Fruit fly (Drosophila melanogaster) whole organism, embryonic: ENCODE results near the gene ssp3.

Experiments used
- Atf-2 ChIP-seq: fragments of 200-800 bp; sonication (Bioruptor generic); optimal IDR thresholded peaks from 2 replicates; lab custom pipeline; 2016; ENCODE audit warnings: missing biosample characterization, missing genetic modification characterization
- B-H1 ChIP-seq: fragments of 200-800 bp; sonication (Bioruptor generic); IDR thresholded peaks from 3 replicates; pipeline ENCODE4 v1.3.6; 2022; ENCODE audit warnings: missing biosample characterization, missing genetic modification characterization
- CG11085 ChIP-seq: fragments of 200-800 bp; sonication (Bioruptor generic); IDR thresholded peaks from 2 replicates; pipeline ENCODE4 v1.3.6; 2022; ENCODE audit warnings: missing biosample characterization, missing genetic modification characterization
- CG11456 ChIP-seq: fragments of 200-800 bp; sonication (Bioruptor generic); IDR thresholded peaks from 3 replicates; pipeline ENCODE4 v1.3.6; 2022; ENCODE audit warnings: missing biosample characterization, missing genetic modification characterization
- CG12219 ChIP-seq: fragments of 200-800 bp; sonication (Bioruptor generic); optimal IDR thresholded peaks from 3 replicates; lab custom pipeline; 2018; ENCODE audit warnings: missing biosample characterization, mild to moderate bottlenecking, missing genetic modification characterization
- CG13287 ChIP-seq: fragments of 200-800 bp; sonication (Bioruptor generic); IDR thresholded peaks from 2 replicates; pipeline ENCODE4 v1.3.6; 2022; ENCODE audit warnings: missing biosample characterization, missing genetic modification characterization; ENCODE audit not compliant: partially characterized antibody
- CG13296 ChIP-seq: fragments of 200-800 bp; sonication (Bioruptor generic); optimal IDR thresholded peaks from 3 replicates; lab custom pipeline; 2018; ENCODE audit warnings: missing biosample characterization, mild to moderate bottlenecking, missing genetic modification characterization
- CG13424 ChIP-seq: fragments of 200-800 bp; sonication (Bioruptor generic); optimal IDR thresholded peaks from 2 replicates; lab custom pipeline; 2019; ENCODE audit warnings: missing biosample characterization, mild to moderate bottlenecking, missing genetic modification characterization, moderate library complexity
- CG14050 ChIP-seq: fragments of 200-800 bp; sonication (Bioruptor generic); IDR thresholded peaks from 3 replicates; pipeline ENCODE4 v1.3.6; 2022; ENCODE audit warnings: missing biosample characterization, missing genetic modification characterization
- CG1602 ChIP-seq: fragments of 200-800 bp; sonication (Bioruptor generic); optimal IDR thresholded peaks from 3 replicates; lab custom pipeline; 2016; ENCODE audit warnings: missing biosample characterization, missing genetic modification characterization
- CG17385 ChIP-seq: fragments of 200-800 bp; sonication (Bioruptor generic); optimal IDR thresholded peaks from 3 replicates; lab custom pipeline; 2018; ENCODE audit warnings: missing biosample characterization, mild to moderate bottlenecking, missing genetic modification characterization
- CG1792 ChIP-seq: fragments of 200-800 bp; sonication (Bioruptor generic); optimal IDR thresholded peaks from 2 replicates; lab custom pipeline; 2016; ENCODE audit warnings: missing biosample characterization, missing genetic modification characterization
- CG2199 ChIP-seq: fragments of 200-800 bp; sonication (Bioruptor generic); IDR thresholded peaks from 3 replicates; pipeline ENCODE4 v1.3.6; 2022; ENCODE audit warnings: missing biosample characterization, missing genetic modification characterization
- CG31388 ChIP-seq: fragments of 200-800 bp; sonication (Bioruptor generic); optimal IDR thresholded peaks from 2 replicates; lab custom pipeline; 2016; ENCODE audit warnings: missing biosample characterization, missing genetic modification characterization
- CG31441 ChIP-seq: fragments of 200-800 bp; sonication (Bioruptor generic); IDR thresholded peaks from 2 replicates; pipeline ENCODE4 v1.3.6; 2022; ENCODE audit warnings: missing biosample characterization, missing genetic modification characterization
- CG32772 ChIP-seq: fragments of 200-800 bp; sonication (Bioruptor generic); IDR thresholded peaks from 2 replicates; pipeline ENCODE4 v1.3.6; 2022; ENCODE audit warnings: missing biosample characterization, missing genetic modification characterization
- CG3407 ChIP-seq: fragments of 200-800 bp; sonication (Bioruptor generic); optimal IDR thresholded peaks from 2 replicates; lab custom pipeline; 2018; ENCODE audit warnings: missing biosample characterization, mild to moderate bottlenecking, missing genetic modification characterization
- CG4328 ChIP-seq: fragments of 200-800 bp; sonication (Bioruptor generic); optimal IDR thresholded peaks from 3 replicates; lab custom pipeline; 2017; ENCODE audit warnings: missing biosample characterization, missing genetic modification reagents, missing genetic modification characterization
- CG7357 ChIP-seq: fragments of 200-800 bp; sonication (Bioruptor generic); IDR thresholded peaks from 3 replicates; pipeline ENCODE4 v1.3.6; 2022; ENCODE audit warnings: missing biosample characterization, missing genetic modification characterization
- CG7786 ChIP-seq: fragments of 200-800 bp; sonication (Bioruptor generic); optimal IDR thresholded peaks from 2 replicates; lab custom pipeline; 2016; ENCODE audit warnings: missing biosample characterization, missing genetic modification characterization
- CG7963 ChIP-seq: fragments of 200-800 bp; sonication (Bioruptor generic); IDR thresholded peaks from 3 replicates; pipeline ENCODE4 v1.3.6; 2022; ENCODE audit warnings: missing biosample characterization, missing genetic modification characterization; ENCODE audit not compliant: partially characterized antibody
- CG8765 ChIP-seq: fragments of 200-800 bp; sonication (Bioruptor generic); IDR thresholded peaks from 2 replicates; pipeline ENCODE4 v1.3.6; 2022; ENCODE audit warnings: missing biosample characterization, missing genetic modification characterization
- CG9215 ChIP-seq: fragments of 200-800 bp; sonication (Bioruptor generic); IDR thresholded peaks from 2 replicates; pipeline ENCODE4 v1.3.6; 2022; ENCODE audit warnings: missing biosample characterization, missing genetic modification characterization
- CkIIα-i1 ChIP-seq: fragments of 200-800 bp; sonication (Bioruptor generic); IDR thresholded peaks from 2 replicates; pipeline ENCODE4 v1.3.6; 2022; ENCODE audit warnings: missing biosample characterization, missing genetic modification characterization
- D19A ChIP-seq: fragments of 200-800 bp; optimal IDR thresholded peaks from 3 replicates; lab custom pipeline; 2019; ENCODE audit warnings: missing biosample characterization, mild to moderate bottlenecking, missing genetic modification characterization, moderate library complexity
- Dek ChIP-seq: fragments of 200-800 bp; sonication (Bioruptor generic); optimal IDR thresholded peaks from 3 replicates; lab custom pipeline; 2019; ENCODE audit warnings: missing biosample characterization, mild to moderate bottlenecking, missing genetic modification characterization, moderate library complexity
- Elba2 ChIP-seq: fragments of 200-800 bp; sonication (Bioruptor generic); optimal IDR thresholded peaks from 3 replicates; lab custom pipeline; 2016; ENCODE audit warnings: missing biosample characterization, missing genetic modification characterization
- Gsc ChIP-seq: fragments of 200-800 bp; sonication (Bioruptor generic); IDR thresholded peaks from 2 replicates; pipeline ENCODE4 v1.3.6; 2022; ENCODE audit warnings: missing biosample characterization, missing genetic modification characterization
- H15 ChIP-seq: fragments of 200-800 bp; sonication (Bioruptor generic); IDR thresholded peaks from 3 replicates; pipeline ENCODE4 v1.3.6; 2022; ENCODE audit warnings: missing biosample characterization, missing genetic modification characterization
- H2.0 ChIP-seq: fragments of 200-800 bp; sonication (Bioruptor generic); IDR thresholded peaks from 2 replicates; pipeline ENCODE4 v1.3.6; 2022; ENCODE audit warnings: missing biosample characterization, missing genetic modification characterization
- HLH54F ChIP-seq: fragments of 200-800 bp; sonication (Bioruptor generic); optimal IDR thresholded peaks from 3 replicates; lab custom pipeline; 2016; ENCODE audit warnings: missing biosample characterization, missing genetic modification characterization
- MTF-1 ChIP-seq: fragments of 200-800 bp; sonication (Bioruptor generic); optimal IDR thresholded peaks from 2 replicates; lab custom pipeline; 2018; ENCODE audit warnings: missing biosample characterization, mild to moderate bottlenecking, missing genetic modification characterization, borderline replicate concordance
- Nf-YC ChIP-seq: fragments of 200-800 bp; optimal IDR thresholded peaks from 3 replicates; lab custom pipeline; 2019; ENCODE audit warnings: missing biosample characterization, mild to moderate bottlenecking, missing genetic modification characterization, moderate library complexity
- Six4 ChIP-seq: fragments of 200-800 bp; sonication (Bioruptor generic); optimal IDR thresholded peaks from 2 replicates; lab custom pipeline; 2016; ENCODE audit warnings: missing biosample characterization, missing genetic modification characterization
- Spps ChIP-seq: fragments of 200-800 bp; sonication (Bioruptor generic); optimal IDR thresholded peaks from 2 replicates; lab custom pipeline; 2018; ENCODE audit warnings: missing biosample characterization, mild to moderate bottlenecking, missing genetic modification characterization
- abd-A ChIP-seq: fragments of 200-800 bp; sonication (Bioruptor generic); optimal IDR thresholded peaks from 3 replicates; lab custom pipeline; 2019; ENCODE audit warnings: missing biosample characterization, mild to moderate bottlenecking, missing genetic modification characterization, moderate library complexity
- ase ChIP-seq: fragments of 200-800 bp; sonication (Bioruptor generic); IDR thresholded peaks from 3 replicates; pipeline ENCODE4 v1.3.6; 2022; ENCODE audit warnings: missing biosample characterization, missing genetic modification characterization
- chm ChIP-seq: fragments of 200-800 bp; sonication (Bioruptor generic); IDR thresholded peaks from 2 replicates; pipeline ENCODE4 v1.3.6; 2022; ENCODE audit warnings: missing biosample characterization, missing genetic modification characterization
- fru ChIP-seq: fragments of >200 bp; optimal IDR thresholded peaks from 2 replicates; lab custom pipeline; 2017
- mirr ChIP-seq: fragments of 200-800 bp; sonication (Bioruptor generic); optimal IDR thresholded peaks from 3 replicates; lab custom pipeline; 2018; ENCODE audit warnings: missing biosample characterization, mild to moderate bottlenecking, missing genetic modification characterization
- nerfin-1 ChIP-seq: fragments of 200-800 bp; sonication (Bioruptor generic); optimal IDR thresholded peaks from 3 replicates; lab custom pipeline; 2019; ENCODE audit warnings: missing biosample characterization, mild to moderate bottlenecking, missing genetic modification characterization, moderate library complexity
- prd ChIP-seq, 3 experiments: fragments of >200 bp in 2 of 3; fragments of 200-800 bp in 1 of 3; sonication (Bioruptor generic) in 1 of 3; optimal IDR thresholded peaks in 2 of 3; IDR thresholded peaks in 1 of 3; 2 replicates in 2 of 3; 3 replicates in 1 of 3; pipeline versions ENCODE4 v1.3.6 to Lab custom; 2017 to 2022; ENCODE audit warnings: missing biosample characterization in 1 of 3, missing genetic modification characterization in 1 of 3
- pum ChIP-seq: fragments of 200-800 bp; sonication (Bioruptor generic); optimal IDR thresholded peaks from 2 replicates; lab custom pipeline; 2016; ENCODE audit warnings: missing biosample characterization, missing genetic modification characterization
- sob ChIP-seq: fragments of 200-800 bp; sonication (Bioruptor generic); IDR thresholded peaks from 2 replicates; pipeline ENCODE4 v1.3.6; 2022; ENCODE audit warnings: missing biosample characterization, missing genetic modification characterization
- ssp ChIP-seq: fragments of 200-800 bp; sonication (Bioruptor generic); IDR thresholded peaks from 2 replicates; pipeline ENCODE4 v1.3.6; 2022; ENCODE audit warnings: missing biosample characterization, missing genetic modification characterization
- tll ChIP-seq, 2 experiments: fragments of 200-800 bp in 1 of 2; fragments of >200 bp in 1 of 2; sonication (Bioruptor generic) in 1 of 2; optimal IDR thresholded peaks; 2 replicates each; lab custom pipeline; 2017 to 2019; ENCODE audit warnings: missing biosample characterization in 2 of 2, missing genetic modification characterization in 2 of 2, mild to moderate bottlenecking in 1 of 2, moderate library complexity in 1 of 2
- trem ChIP-seq: fragments of 200-800 bp; optimal IDR thresholded peaks from 3 replicates; lab custom pipeline; 2019; ENCODE audit warnings: missing biosample characterization, mild to moderate bottlenecking, missing genetic modification characterization, moderate library complexity
- twi ChIP-seq: fragments of 200-800 bp; optimal IDR thresholded peaks from 2 replicates; lab custom pipeline; 2019; ENCODE audit warnings: missing biosample characterization, mild to moderate bottlenecking, missing genetic modification characterization, moderate library complexity
- tx ChIP-seq: fragments of 200-800 bp; sonication (Bioruptor generic); optimal IDR thresholded peaks from 2 replicates; lab custom pipeline; 2016; ENCODE audit warnings: missing biosample characterization, missing genetic modification characterization
- wor ChIP-seq: fragments of 200-800 bp; sonication (Bioruptor generic); IDR thresholded peaks from 2 replicates; pipeline ENCODE4 v1.3.6; 2022; ENCODE audit warnings: missing biosample characterization, missing genetic modification characterization

ssp3 gene

dm6 chr2L:18974063-18974779 is 30.5 kb upstream of the ssp3 start, which contains the start of the genes L2HGDH and CG10431 (continued):
- TF ChIP-seq CkIIα-i1 (no peak), CG17385 (GFP tag; lab: Kevin White, UChicago) (peak; percentile 58), ssp (GFP tag; lab: Robert Waterston, UW) (no peak), pum (peak; percentile 33), Dek (tag; lab: Kevin White, UChicago) (peak; percentile 28), D19A (peak; percentile 57), CG12219 (no peak), CG14050 (GFP tag; lab: Robert Waterston, UW) (no peak), tx (GFP tag; lab: Kevin White, UChicago) (peak; percentile 1), MTF-1 (GFP tag; lab: Kevin White, UChicago) (peak; percentile 70), CG3407 (GFP tag; lab: Kevin White, UChicago) (no peak), CG31441 (GFP tag; lab: Robert Waterston, UW) (no peak; the same call in 1 of the 2 replicates), CG11085 (no peak), prd (optimal IDR thresholded peaks at IDR 0.05; lab: Kevin White, UChicago) (no peak), prd (GFP tag; IDR thresholded peaks at IDR 0.05; lab: Robert Waterston, UW) (0 out of 3 replicates have a peak, but pooled peaks have one; percentile 9), Spps (peak; percentile 23), H2.0 (GFP tag; lab: Robert Waterston, UW) (no peak), CG4328 (GFP tag; lab: Kevin White, UChicago) (peak; percentile 56), Six4 (peak; percentile 9), CG31388 (no peak), CG1602 (GFP tag; lab: Kevin White, UChicago) (peak; percentile 55), CG7786 (peak; percentile 14), nerfin-1 (tag; lab: Kevin White, UChicago) (peak; percentile 45), CG8765 (no peak), chm (GFP tag; lab: Robert Waterston, UW) (no peak), mirr (GFP tag; lab: Kevin White, UChicago) (peak; percentile 67), CG13287 (peak; percentile 34; the same call in 1 of the 2 replicates), Nf-YC (tag; lab: Kevin White, UChicago) (peak; percentile 67), CG13424 (peak; percentile 75), CG7357 (GFP tag; lab: Robert Waterston, UW) (no peak), tll (GFP tag; optimal IDR thresholded peaks at IDR 0.05; lab: Kevin White, UChicago) (peak in 1 of 2 experiments; percentile 13), Gsc (GFP tag; lab: Robert Waterston, UW) (no peak), Elba2 (GFP tag; lab: Kevin White, UChicago) (no peak), twi (tag; lab: Kevin White, UChicago) (peak; percentile 49), wor (GFP tag; lab: Robert Waterston, UW) (no peak), Atf-2 (GFP tag; lab: Kevin White, UChicago) (no peak), CG11456 (GFP tag; lab: Robert Waterston, UW) (no peak), H15 (GFP tag; lab: Robert Waterston, UW) (no peak), CG1792 (GFP tag; lab: Kevin White, UChicago) (peak; percentile 5), HLH54F (GFP tag; lab: Kevin White, UChicago) (peak; percentile 28), CG7963 (GFP tag; lab: Robert Waterston, UW) (no peak), CG32772 (GFP tag; lab: Robert Waterston, UW) (no peak), abd-A (tag; lab: Kevin White, UChicago) (peak; percentile 94), ase (GFP tag; lab: Robert Waterston, UW) (no peak), trem (tag; lab: Kevin White, UChicago) (peak; percentile 80), B-H1 (GFP tag; lab: Robert Waterston, UW) (no peak), fru (lab: Kevin White, UChicago) (no peak), CG2199 (no peak), CG13296 (peak; percentile 73), CG9215 (peak; percentile 8; the same call in 1 of the 2 replicates), sob (0 out of 2 replicates have a peak, but pooled peaks have one; percentile 7)
